Worm (Caenorhabditis elegans) whole organism, L4 larva: ENCODE measurements around the gene apc-2.

ENCODE experiments used
- D1046.2 ChIP-seq: fragments of 200-800 bp; sonication (Bioruptor generic); IDR thresholded peaks from 2 replicates; pipeline ENCODE4 v1.3.6; 2022; ENCODE audit warnings: missing genetic modification characterization, missing compliant biosample characterization
- F10B5.3 ChIP-seq: sonication (generic microtip); optimal IDR thresholded peaks from 2 replicates; lab custom pipeline; 2016; ENCODE audit warnings: mild to moderate bottlenecking, missing genetic modification characterization, missing compliant biosample characterization
- Y48G9A.11 ChIP-seq: fragments of 200-800 bp; sonication (Bioruptor generic); IDR thresholded peaks from 2 replicates; pipeline ENCODE4 v1.3.6; 2022; ENCODE audit warnings: missing genetic modification reagents, missing genetic modification characterization, missing compliant biosample characterization
- Y5F2A.4 ChIP-seq: fragments of 200-800 bp; sonication (Bioruptor generic); optimal IDR thresholded peaks from 2 replicates; lab custom pipeline; 2018; ENCODE audit warnings: mild to moderate bottlenecking, missing genetic modification characterization, missing compliant biosample characterization
- arid-1 ChIP-seq: fragments of 200-800 bp; sonication (Bioruptor generic); conservative IDR thresholded peaks from 2 replicates; pipeline ENCODE4 v1.3.6; 2022; ENCODE audit warnings: missing genetic modification reagents, missing genetic modification characterization, missing compliant biosample characterization
- ceh-62 ChIP-seq: sonication (generic microtip); optimal IDR thresholded peaks from 2 replicates; lab custom pipeline; 2017; ENCODE audit warnings: missing biosample characterization, missing genetic modification characterization
- ces-1 ChIP-seq: fragments of 150-350 bp; sonication (generic microtip); optimal IDR thresholded peaks from 4 replicates; lab custom pipeline; 2014; ENCODE audit warnings: missing biosample characterization, missing genetic modification reagents, missing genetic modification characterization
- ctbp-1 ChIP-seq: fragments of 200-800 bp; sonication (Bioruptor generic); IDR thresholded peaks from 2 replicates; pipeline ENCODE4 v1.3.6; 2022; ENCODE audit warnings: missing genetic modification reagents, missing genetic modification characterization, missing compliant biosample characterization
- daf-12 ChIP-seq: fragments of 150-350 bp; optimal IDR thresholded peaks from 2 replicates; lab custom pipeline; 2014; ENCODE audit warnings: missing biosample characterization, missing genetic modification reagents, missing genetic modification characterization
- daf-8 ChIP-seq: fragments of 200-800 bp; sonication (Bioruptor generic); IDR thresholded peaks from 2 replicates; pipeline ENCODE4 v1.3.6; 2022; ENCODE audit warnings: missing genetic modification characterization, missing compliant biosample characterization
- dmd-6 ChIP-seq: fragments of 200-800 bp; sonication (Bioruptor generic); IDR thresholded peaks from 2 replicates; pipeline ENCODE4 v1.3.6; 2022; ENCODE audit warnings: missing genetic modification reagents, missing genetic modification characterization, missing compliant biosample characterization
- dmd-8 ChIP-seq: fragments of 200-800 bp; sonication (Bioruptor generic); IDR thresholded peaks from 2 replicates; pipeline ENCODE4 v1.3.6; 2022; ENCODE audit warnings: missing genetic modification characterization, missing compliant biosample characterization
- dpl-1 ChIP-seq: fragments of 150-350 bp; optimal IDR thresholded peaks from 2 replicates; lab custom pipeline; 2014; ENCODE audit warnings: missing biosample characterization, missing genetic modification reagents, missing genetic modification characterization
- egl-27 ChIP-seq: sonication (generic microtip); optimal IDR thresholded peaks from 3 replicates; lab custom pipeline; 2017; ENCODE audit warnings: missing biosample characterization, missing genetic modification reagents, missing genetic modification characterization
- fkh-10 ChIP-seq: fragments of 150-350 bp; optimal IDR thresholded peaks from 2 replicates; lab custom pipeline; 2014; ENCODE audit warnings: missing biosample characterization, missing genetic modification reagents, missing genetic modification characterization
- fos-1 ChIP-seq: fragments of 150-350 bp; optimal IDR thresholded peaks from 2 replicates; lab custom pipeline; 2014; ENCODE audit warnings: missing biosample characterization, missing genetic modification characterization
- gei-8 ChIP-seq: fragments of 200-800 bp; sonication (Bioruptor generic); optimal IDR thresholded peaks from 2 replicates; lab custom pipeline; 2018; ENCODE audit warnings: mild to moderate bottlenecking, missing genetic modification characterization, missing compliant biosample characterization
- jun-1 ChIP-seq: fragments of 150-350 bp; optimal IDR thresholded peaks from 2 replicates; lab custom pipeline; 2014; ENCODE audit warnings: missing biosample characterization, missing genetic modification reagents, missing genetic modification characterization
- lim-7 ChIP-seq: fragments of 200-800 bp; sonication (Bioruptor generic); IDR thresholded peaks from 2 replicates; pipeline ENCODE4 v1.3.6; 2022; ENCODE audit warnings: missing genetic modification characterization, missing compliant biosample characterization
- lin-13 ChIP-seq: fragments of 150-350 bp; optimal IDR thresholded peaks from 2 replicates; lab custom pipeline; 2014; ENCODE audit warnings: missing biosample characterization, missing genetic modification reagents, missing genetic modification characterization
- lin-29 ChIP-seq: fragments of 200-800 bp; sonication (Bioruptor generic); IDR thresholded peaks from 2 replicates; pipeline ENCODE4 v1.3.6; 2022; ENCODE audit warnings: missing genetic modification reagents, missing genetic modification characterization, missing compliant biosample characterization
- lin-38 ChIP-seq: fragments of 200-800 bp; sonication (Bioruptor generic); IDR thresholded peaks from 2 replicates; pipeline ENCODE4 v1.3.6; 2022; ENCODE audit warnings: missing genetic modification reagents, missing genetic modification characterization, missing compliant biosample characterization
- madf-9 ChIP-seq: fragments of 200-800 bp; sonication (Bioruptor generic); conservative IDR thresholded peaks from 2 replicates; pipeline ENCODE4 v1.3.6; 2022; ENCODE audit warnings: missing genetic modification reagents, missing genetic modification characterization, missing compliant biosample characterization
- mdl-1 ChIP-seq, 2 experiments: fragments of 150-350 bp in 1 of 2; sonication (generic microtip) in 1 of 2; optimal IDR thresholded peaks; 2 replicates each; lab custom pipeline; 2014 to 2017; ENCODE audit warnings: missing biosample characterization in 2 of 2, missing genetic modification characterization in 2 of 2
- mes-2 ChIP-seq: sonication (generic microtip); optimal IDR thresholded peaks from 2 replicates; lab custom pipeline; 2016; ENCODE audit warnings: missing genotype, mild to moderate bottlenecking, missing genetic modification characterization, missing compliant biosample characterization; ENCODE audit not compliant: poor library complexity, severe bottlenecking
- mxl-2 ChIP-seq: fragments of 200-800 bp; sonication (Bioruptor generic); conservative IDR thresholded peaks from 2 replicates; pipeline ENCODE4 v1.3.6; 2022; ENCODE audit warnings: missing genetic modification reagents, missing genetic modification characterization, missing compliant biosample characterization
- mxl-3 ChIP-seq: fragments of 200-800 bp; sonication (Bioruptor generic); optimal IDR thresholded peaks from 2 replicates; lab custom pipeline; 2018; ENCODE audit warnings: mild to moderate bottlenecking, missing genetic modification characterization, missing compliant biosample characterization
- nhr-10 ChIP-seq: fragments of 150-350 bp; optimal IDR thresholded peaks from 2 replicates; lab custom pipeline; 2014; ENCODE audit warnings: missing biosample characterization, missing genetic modification characterization
- nhr-11 ChIP-seq: fragments of 150-350 bp; optimal IDR thresholded peaks from 2 replicates; lab custom pipeline; 2014; ENCODE audit warnings: missing biosample characterization, missing genetic modification characterization
- nhr-25 ChIP-seq: sonication (generic microtip); optimal IDR thresholded peaks from 2 replicates; lab custom pipeline; 2017; ENCODE audit warnings: missing genetic modification characterization, mild to moderate bottlenecking, missing compliant biosample characterization, antibody characterized with exemption, moderate library complexity, borderline replicate concordance; ENCODE audit not compliant: insufficient read depth
- nhr-28 ChIP-seq: fragments of 150-350 bp; optimal IDR thresholded peaks from 2 replicates; lab custom pipeline; 2014; ENCODE audit warnings: missing biosample characterization, missing genetic modification characterization
- nhr-48 ChIP-seq: sonication (generic microtip); optimal IDR thresholded peaks from 2 replicates; lab custom pipeline; 2016; ENCODE audit warnings: mild to moderate bottlenecking, missing genetic modification characterization, missing compliant biosample characterization
- nhr-77 ChIP-seq: fragments of 150-350 bp; optimal IDR thresholded peaks from 2 replicates; lab custom pipeline; 2014; ENCODE audit warnings: missing biosample characterization, missing genetic modification characterization
- rbr-2 ChIP-seq: sonication (generic microtip); optimal IDR thresholded peaks from 2 replicates; lab custom pipeline; 2016; ENCODE audit warnings: missing genotype, missing genetic modification characterization, missing compliant biosample characterization
- saeg-2 ChIP-seq: fragments of 200-800 bp; sonication (Bioruptor generic); IDR thresholded peaks from 2 replicates; pipeline ENCODE4 v1.3.6; 2022; ENCODE audit warnings: missing genetic modification reagents, missing genetic modification characterization, missing compliant biosample characterization
- skn-1 ChIP-seq: fragments of 150-350 bp; optimal IDR thresholded peaks from 2 replicates; lab custom pipeline; 2014; ENCODE audit warnings: missing biosample characterization, missing genetic modification characterization
- snpc-1.2 ChIP-seq: fragments of 200-800 bp; sonication (Bioruptor generic); IDR thresholded peaks from 2 replicates; pipeline ENCODE4 v1.3.6; 2022; ENCODE audit warnings: missing genetic modification reagents, missing genetic modification characterization, missing compliant biosample characterization
- snpc-4 ChIP-seq: fragments of 150-350 bp; optimal IDR thresholded peaks from 2 replicates; lab custom pipeline; 2014; ENCODE audit warnings: missing biosample characterization, missing genetic modification characterization
- spr-3 ChIP-seq: fragments of 200-800 bp; sonication (Bioruptor generic); optimal IDR thresholded peaks from 2 replicates; lab custom pipeline; 2018; ENCODE audit warnings: mild to moderate bottlenecking, missing genetic modification characterization, missing compliant biosample characterization
- tag-97 ChIP-seq: fragments of 200-800 bp; sonication (Bioruptor generic); IDR thresholded peaks from 2 replicates; pipeline ENCODE4 v1.3.6; 2022; ENCODE audit warnings: missing genetic modification characterization, missing compliant biosample characterization
- unc-130 ChIP-seq: sonication (generic microtip); optimal IDR thresholded peaks from 2 replicates; lab custom pipeline; 2016; ENCODE audit warnings: missing genetic modification reagents, missing genetic modification characterization, missing compliant biosample characterization
- vab-7 ChIP-seq: fragments of 200-800 bp; sonication (Bioruptor generic); IDR thresholded peaks from 2 replicates; pipeline ENCODE4 v1.3.6; 2022; ENCODE audit warnings: missing genetic modification reagents, missing genetic modification characterization, missing compliant biosample characterization
- zag-1 ChIP-seq: fragments of 150-350 bp; optimal IDR thresholded peaks from 2 replicates; lab custom pipeline; 2014; ENCODE audit warnings: missing biosample characterization, missing genetic modification characterization
- zfp-3 ChIP-seq: fragments of 200-800 bp; sonication (Bioruptor generic); conservative IDR thresholded peaks from 2 replicates; pipeline ENCODE4 v1.3.6; 2022; ENCODE audit warnings: missing genetic modification reagents, missing genetic modification characterization, missing compliant biosample characterization
- zip-2 ChIP-seq: fragments of 150-350 bp; optimal IDR thresholded peaks from 2 replicates; lab custom pipeline; 2014; ENCODE audit warnings: missing biosample characterization, missing genetic modification characterization
- ztf-11 ChIP-seq: fragments of 150-350 bp; optimal IDR thresholded peaks from 2 replicates; lab custom pipeline; 2014; ENCODE audit warnings: missing biosample characterization, missing genetic modification characterization
- ztf-7 ChIP-seq: fragments of 150-350 bp; optimal IDR thresholded peaks from 2 replicates; lab custom pipeline; 2014; ENCODE audit warnings: missing biosample characterization, missing genetic modification characterization

The apc-2 gene

DNA sequence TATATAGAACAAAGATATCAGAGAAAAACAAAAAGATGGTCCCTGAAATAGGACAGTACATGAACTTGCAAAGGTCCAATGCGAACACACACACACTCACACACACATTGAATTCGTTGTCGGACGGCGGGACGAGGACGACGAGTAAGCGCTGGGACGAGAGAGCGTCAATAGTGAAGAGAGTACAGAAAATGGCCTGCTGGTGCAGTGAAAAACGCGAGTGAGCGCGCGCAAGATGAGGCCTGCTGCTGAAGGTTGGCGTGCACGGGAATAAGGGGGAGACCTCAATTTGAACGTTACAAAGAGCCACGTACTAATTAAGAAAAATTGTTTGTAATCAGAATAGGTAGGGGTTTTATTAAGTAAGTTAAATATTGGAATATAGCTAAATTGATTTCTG lies 46.5 kb downstream of the apc-2 start (continued):
- TF ChIP-seq dmd-6 (GFP tag; lab: Robert Waterston, UW) (peak; percentile 33; the same call in 1 of the 2 replicates), madf-9 (GFP tag; lab: Robert Waterston, UW) (no peak), nhr-10 (tag; lab: Kevin White, UChicago) (no peak), egl-27 (tag; lab: Kevin White, UChicago) (no peak), ctbp-1 (GFP tag; lab: Robert Waterston, UW) (no peak), vab-7 (GFP tag; lab: Robert Waterston, UW) (no peak), spr-3 (GFP tag; lab: Kevin White, UChicago) (no peak), lin-13 (no peak), skn-1 (no peak), snpc-1.2 (GFP tag; lab: Robert Waterston, UW) (no peak), Y48G9A.11 (no peak), fos-1 (tag; lab: Kevin White, UChicago) (no peak), saeg-2 (GFP tag; lab: Robert Waterston, UW) (no peak), nhr-77 (tag; lab: Kevin White, UChicago) (no peak), daf-8 (no peak), gei-8 (GFP tag; lab: Kevin White, UChicago) (no peak), nhr-25 (tag; lab: Kevin White, UChicago) (no peak), daf-12 (no peak), lin-29 (GFP tag; lab: Robert Waterston, UW) (no peak), Y5F2A.4 (GFP tag; lab: Kevin White, UChicago) (no peak), ceh-62 (no peak), ces-1 (GFP tag; lab: Kevin White, UChicago) (no peak), rbr-2 (tag; lab: Kevin White, UChicago) (peak; percentile 13), zfp-3 (GFP tag; lab: Robert Waterston, UW) (no peak), D1046.2 (GFP tag; lab: Robert Waterston, UW) (no peak), dmd-8 (GFP tag; lab: Robert Waterston, UW) (no peak), mdl-1 (tag; optimal IDR thresholded peaks at IDR 0.05; lab: Kevin White, UChicago) (peak in 1 of 2 experiments; percentile 11), lim-7 (no peak), snpc-4 (tag; lab: Kevin White, UChicago) (no peak), nhr-11 (tag; lab: Kevin White, UChicago) (no peak), lin-38 (GFP tag; lab: Robert Waterston, UW) (no peak), F10B5.3 (tag; lab: Kevin White, UChicago) (no peak), nhr-48 (no peak), arid-1 (GFP tag; lab: Robert Waterston, UW) (no peak), mes-2 (peak; percentile 12), mxl-3 (GFP tag; lab: Kevin White, UChicago) (peak; percentile 41), fkh-10 (no peak), ztf-7 (no peak), tag-97 (no peak), unc-130 (GFP tag; lab: Kevin White, UChicago) (no peak), jun-1 (tag; lab: Kevin White, UChicago) (no peak), ztf-11 (tag; lab: Kevin White, UChicago) (no peak), zag-1 (tag; lab: Kevin White, UChicago) (no peak), nhr-28 (tag; lab: Kevin White, UChicago) (peak; percentile 46), dpl-1 (GFP tag; lab: Kevin White, UChicago) (no peak), zip-2 (tag; lab: Kevin White, UChicago) (no peak), mxl-2 (GFP tag; lab: Robert Waterston, UW) (no peak)
